Worm (Caenorhabditis elegans) whole organism, L1 larva: ENCODE data around the gene B0336.13.

ENCODE experiments used
- egl-27 ChIP-seq, 2 experiments: fragments of 150-350 bp in 1 of 2; sonication (generic microtip); optimal IDR thresholded peaks; 3 replicates each; lab custom pipeline; 2017 to 2018; ENCODE audit warnings: missing biosample characterization in 2 of 2, missing genetic modification characterization in 2 of 2, missing genetic modification reagents in 2 of 2
- ets-5 ChIP-seq: fragments of 200-800 bp; sonication (Bioruptor generic); IDR thresholded peaks from 2 replicates; pipeline ENCODE4 v1.3.6; 2022; ENCODE audit warnings: missing genetic modification characterization, missing compliant biosample characterization
- isw-1 ChIP-seq: fragments of 200-800 bp; sonication (Bioruptor generic); IDR thresholded peaks from 2 replicates; pipeline ENCODE4 v1.3.6; 2022; ENCODE audit warnings: missing genetic modification characterization, missing compliant biosample characterization
- nhr-76 ChIP-seq: sonication (generic microtip); optimal IDR thresholded peaks from 2 replicates; lab custom pipeline; 2017; ENCODE audit warnings: missing biosample characterization, missing genetic modification characterization
- pax-3 ChIP-seq: fragments of 200-800 bp; sonication (Bioruptor generic); optimal IDR thresholded peaks from 2 replicates; lab custom pipeline; 2018; ENCODE audit warnings: mild to moderate bottlenecking, missing genetic modification characterization, moderate library complexity, missing compliant biosample characterization
- rnt-1 ChIP-seq: sonication (generic microtip); optimal IDR thresholded peaks from 2 replicates; lab custom pipeline; 2016; ENCODE audit warnings: mild to moderate bottlenecking, missing genetic modification characterization, moderate library complexity, missing compliant biosample characterization
- sox-4 ChIP-seq: sonication (generic microtip); optimal IDR thresholded peaks from 2 replicates; lab custom pipeline; 2016; ENCODE audit warnings: missing genetic modification characterization, missing compliant biosample characterization
- unc-62 ChIP-seq: fragments of 150-350 bp; optimal IDR thresholded peaks from 2 replicates; lab custom pipeline; 2014; ENCODE audit warnings: missing biosample characterization, missing genetic modification reagents, missing genetic modification characterization

- TF ChIP-seq ets-5 (GFP tag; lab: Robert Waterston, UW), result no peak
- TF ChIP-seq rnt-1, result no peak
- TF ChIP-seq nhr-76 (tag; lab: Kevin White, UChicago), result no peak
- TF ChIP-seq sox-4 (tag; lab: Kevin White, UChicago), result no peak
- no peak for TF ChIP-seq isw-1 (GFP tag; lab: Robert Waterston, UW)
- TF ChIP-seq unc-62 (GFP tag; lab: Kevin White, UChicago), result no peak
- no peak for TF ChIP-seq egl-27 (tag; optimal IDR thresholded peaks at IDR 0.05; lab: Kevin White, UChicago)
- no peak for TF ChIP-seq pax-3 (tag; lab: Kevin White, UChicago)
Observed at ce11 chrIII:5707546-5707945, 13.7 kb downstream of the B0336.13 start.
